Worm (Caenorhabditis elegans) whole organism, midembryonic: Measurements from ENCODE around the gene F10D2.10.

Experiments
- T22C8.4 ChIP-seq: fragments of 200-800 bp; sonication (Bioruptor generic); IDR thresholded peaks from 2 replicates; pipeline ENCODE4 v1.3.6; 2022; ENCODE audit warnings: missing genetic modification characterization, missing compliant biosample characterization
- cog-1 ChIP-seq: sonication (generic microtip); optimal IDR thresholded peaks from 2 replicates; lab custom pipeline; 2016; ENCODE audit warnings: missing genetic modification characterization, missing compliant biosample characterization
- flt-1 ChIP-seq: fragments of 200-800 bp; sonication (Bioruptor generic); IDR thresholded peaks from 2 replicates; pipeline ENCODE4 v1.3.6; 2022; ENCODE audit warnings: missing genetic modification characterization, missing compliant biosample characterization
- klf-2 ChIP-seq: fragments of 200-800 bp; sonication (Bioruptor generic); conservative IDR thresholded peaks from 2 replicates; pipeline ENCODE4 v1.3.6; 2022; ENCODE audit warnings: missing genetic modification reagents, missing genetic modification characterization, missing compliant biosample characterization
- med-1 ChIP-seq: sonication (generic microtip); optimal IDR thresholded peaks from 2 replicates; lab custom pipeline; 2017; ENCODE audit warnings: missing genetic modification characterization, mild to moderate bottlenecking, missing compliant biosample characterization, antibody characterized with exemption, missing genetic modification reagents; ENCODE audit not compliant: insufficient read depth
- ref-1 ChIP-seq: fragments of 200-800 bp; sonication (Bioruptor generic); conservative IDR thresholded peaks from 2 replicates; pipeline ENCODE4 v1.3.6; 2022; ENCODE audit warnings: missing genetic modification reagents, missing genetic modification characterization, missing compliant biosample characterization
- tab-1 ChIP-seq: fragments of 200-800 bp; sonication (Bioruptor generic); IDR thresholded peaks from 2 replicates; pipeline ENCODE4 v1.3.6; 2022; ENCODE audit warnings: missing genetic modification characterization, missing compliant biosample characterization
- ztf-23 ChIP-seq: fragments of 200-800 bp; sonication (Bioruptor generic); IDR thresholded peaks from 2 replicates; pipeline ENCODE4 v1.3.6; 2022; ENCODE audit warnings: missing genetic modification reagents, missing genetic modification characterization, missing compliant biosample characterization
- ztf-29 ChIP-seq: fragments of 200-800 bp; sonication (Bioruptor generic); IDR thresholded peaks from 2 replicates; pipeline ENCODE4 v1.3.6; 2022; ENCODE audit warnings: missing genetic modification reagents, missing genetic modification characterization, missing compliant biosample characterization

Gene F10D2.10

DNA sequence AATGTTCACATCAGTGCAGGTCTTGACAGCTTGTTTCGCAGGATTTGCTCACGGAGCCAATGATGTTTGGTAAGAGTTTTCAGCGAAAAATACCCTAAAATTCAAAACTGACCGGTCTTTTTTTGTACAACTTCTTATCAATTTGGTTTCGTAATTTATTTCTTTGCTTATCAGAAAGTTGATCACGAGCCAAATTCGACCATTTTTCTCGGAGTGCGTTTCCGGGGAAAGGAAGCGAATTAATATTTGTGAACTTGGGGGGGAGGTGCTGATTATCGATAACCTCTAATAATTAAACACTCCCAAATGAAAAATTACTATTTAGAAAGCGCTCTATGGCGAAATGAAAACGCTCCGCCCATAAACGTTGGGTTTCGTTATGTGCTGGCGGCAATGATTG lies 30.6 kb upstream of the F10D2.10 start:
- TF ChIP-seq T22C8.4 (GFP tag; lab: Robert Waterston, UW): no peak
- TF ChIP-seq cog-1 (tag; lab: Kevin White, UChicago): no peak
- no peak for TF ChIP-seq klf-2 (GFP tag; lab: Robert Waterston, UW)
- no peak for TF ChIP-seq flt-1 (GFP tag; lab: Robert Waterston, UW)
- TF ChIP-seq ref-1 (GFP tag; lab: Robert Waterston, UW): no peak
- no peak for TF ChIP-seq ztf-29 (GFP tag; lab: Robert Waterston, UW)
- no peak for TF ChIP-seq tab-1 (GFP tag; lab: Robert Waterston, UW)
- TF ChIP-seq ztf-23: no peak
- TF ChIP-seq med-1: no peak

ce11 chrV:7184549-7184948 lies 28.6 kb upstream of the F10D2.10 start, which contains the start of gene pitr-5:
pitr-5 (plus strand) TSS chrV:7184849.
- no peak for TF ChIP-seq med-1

DNA sequence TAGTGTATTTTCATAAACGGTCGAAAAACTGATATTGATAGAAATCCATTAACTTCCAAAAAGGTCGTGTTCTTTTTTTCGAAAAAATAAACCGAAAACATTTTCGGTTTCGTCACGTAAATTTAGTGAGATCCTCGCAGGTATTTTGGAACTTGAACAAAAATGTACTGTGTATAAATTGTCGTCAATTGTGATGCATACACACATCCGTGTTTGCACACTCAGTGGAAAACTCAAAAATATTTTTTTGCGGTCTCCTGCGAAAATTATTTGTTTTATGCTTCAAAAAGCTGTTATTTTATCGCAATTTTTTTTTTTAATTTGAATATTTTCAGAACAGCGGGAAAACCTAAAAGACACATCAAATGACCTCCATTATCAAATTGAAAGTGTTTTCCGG lies 22.9 kb upstream of the F10D2.10 start, which contains the start of gene cpsf-2:
cpsf-2 (plus strand) TSS at position 330 of the 400 bp plus-strand sequence.
- no peak for TF ChIP-seq med-1
- TF ChIP-seq flt-1 (GFP tag; lab: Robert Waterston, UW): no peak
- TF ChIP-seq T22C8.4 (GFP tag; lab: Robert Waterston, UW): no peak
- no peak for TF ChIP-seq cog-1 (tag; lab: Kevin White, UChicago)

DNA sequence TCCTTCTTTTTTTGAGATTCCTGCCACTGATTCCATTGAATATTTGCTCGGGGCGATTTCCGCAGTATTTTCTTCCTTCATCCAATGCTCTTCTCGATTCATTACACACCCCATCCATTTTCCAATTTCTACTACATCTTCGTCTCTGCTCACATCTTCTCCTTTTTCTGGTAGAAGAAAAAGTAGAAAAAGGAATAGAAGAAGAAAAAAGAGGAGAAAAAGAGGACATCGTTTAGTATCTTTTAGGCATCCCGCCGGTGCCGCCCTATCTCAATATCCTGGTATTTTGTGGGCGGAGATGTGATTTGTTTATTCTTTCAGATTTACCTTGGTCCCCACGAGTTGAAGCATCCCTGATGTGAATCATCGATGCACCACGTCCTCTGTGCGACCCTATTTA lies 19.2 kb upstream of the F10D2.10 start, which contains the start of gene lgc-39:
lgc-39 (plus strand) TSS at position 301 of the 400 bp plus-strand sequence.
- no peak for TF ChIP-seq ref-1 (GFP tag; lab: Robert Waterston, UW)
- no peak for TF ChIP-seq T22C8.4 (GFP tag; lab: Robert Waterston, UW)
- TF ChIP-seq med-1: no peak
- TF ChIP-seq tab-1 (GFP tag; lab: Robert Waterston, UW): no peak
- TF ChIP-seq klf-2 (GFP tag; lab: Robert Waterston, UW): no peak
- no peak for TF ChIP-seq cog-1 (tag; lab: Kevin White, UChicago)
- no peak for TF ChIP-seq ztf-29 (GFP tag; lab: Robert Waterston, UW)
- no peak for TF ChIP-seq ztf-23
- TF ChIP-seq flt-1 (GFP tag; lab: Robert Waterston, UW): no peak

- no peak for TF ChIP-seq ref-1 (GFP tag; lab: Robert Waterston, UW)
These were observed 10.7 kb upstream of the F10D2.10 start, which contains the start of gene ugt-36 for ce11 chrV:7166709-7167108. ugt-36 (plus strand) TSS chrV:7167009.

DNA sequence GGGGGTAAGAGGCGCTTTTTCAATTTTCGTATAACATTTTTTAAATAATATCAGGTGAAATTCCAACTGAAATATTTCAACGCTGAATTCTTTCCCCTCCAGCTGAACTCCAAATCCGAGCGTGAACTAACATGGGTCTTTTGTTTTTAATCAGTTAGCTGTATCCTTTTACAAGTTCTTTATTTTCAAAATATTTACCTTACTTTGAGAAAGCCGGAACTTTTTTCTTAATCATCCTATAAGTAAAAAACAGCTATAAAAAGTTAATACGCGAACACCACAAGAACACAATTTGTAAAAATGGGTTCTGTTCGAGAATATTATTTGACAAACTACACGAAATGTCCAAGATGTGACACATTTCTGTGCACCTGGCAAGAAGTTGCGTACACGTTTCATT lies 8.2 kb upstream of the F10D2.10 start, which contains the start of gene srh-83:
srh-83 (plus strand) TSS at position 301 of the 400 bp plus-strand sequence.
- TF ChIP-seq tab-1 (GFP tag; lab: Robert Waterston, UW) (no peak), ztf-23 (no peak), ref-1 (GFP tag; lab: Robert Waterston, UW) (no peak), med-1 (no peak), ztf-29 (GFP tag; lab: Robert Waterston, UW) (no peak), cog-1 (tag; lab: Kevin White, UChicago) (no peak), klf-2 (GFP tag; lab: Robert Waterston, UW) (no peak), flt-1 (GFP tag; lab: Robert Waterston, UW) (no peak), T22C8.4 (GFP tag; lab: Robert Waterston, UW) (no peak)

ce11 chrV:7163477-7164114 lies 7.6 kb upstream of the F10D2.10 start, which contains the start of gene ugt-41:
ugt-41 (minus strand) TSS chrV:7163595.
- no peak for TF ChIP-seq cog-1 (tag; lab: Kevin White, UChicago)
- no peak for TF ChIP-seq tab-1 (GFP tag; lab: Robert Waterston, UW)
- no peak for TF ChIP-seq klf-2 (GFP tag; lab: Robert Waterston, UW)
- no peak for TF ChIP-seq flt-1 (GFP tag; lab: Robert Waterston, UW)
- no peak for TF ChIP-seq ztf-29 (GFP tag; lab: Robert Waterston, UW)
- TF ChIP-seq T22C8.4 (GFP tag; lab: Robert Waterston, UW): no peak
- TF ChIP-seq med-1: no peak
- no peak for TF ChIP-seq ztf-23
- no peak for TF ChIP-seq ref-1 (GFP tag; lab: Robert Waterston, UW)

DNA sequence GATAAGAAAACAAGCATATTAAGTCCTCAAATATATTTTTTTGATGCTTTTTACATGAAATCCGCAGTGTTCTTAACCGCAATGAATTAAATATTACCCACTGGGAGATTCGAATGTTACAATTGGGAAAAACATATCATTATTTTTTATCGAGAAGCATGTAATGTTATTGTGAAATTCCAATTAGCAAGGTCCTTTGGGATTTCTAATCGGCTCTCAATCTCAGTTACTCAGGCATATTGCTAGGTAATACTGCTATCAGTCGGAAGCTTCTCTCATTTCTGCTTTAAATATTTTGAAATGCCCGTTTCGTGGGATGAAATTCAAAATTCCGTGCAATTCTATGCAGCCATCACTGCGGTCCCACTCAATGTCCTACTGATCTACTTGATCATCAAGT lies 3.4 kb upstream of the F10D2.10 start, which contains the start of gene str-204:
str-204 (plus strand) TSS at position 301 of the 400 bp plus-strand sequence.
- TF ChIP-seq cog-1 (tag; lab: Kevin White, UChicago): no peak
- TF ChIP-seq ztf-23: no peak
- no peak for TF ChIP-seq flt-1 (GFP tag; lab: Robert Waterston, UW)
- TF ChIP-seq T22C8.4 (GFP tag; lab: Robert Waterston, UW): no peak
- TF ChIP-seq klf-2 (GFP tag; lab: Robert Waterston, UW): no peak
- no peak for TF ChIP-seq med-1
- no peak for TF ChIP-seq ztf-29 (GFP tag; lab: Robert Waterston, UW)
- no peak for TF ChIP-seq tab-1 (GFP tag; lab: Robert Waterston, UW)
- TF ChIP-seq ref-1 (GFP tag; lab: Robert Waterston, UW): no peak

- TF ChIP-seq klf-2 (GFP tag; lab: Robert Waterston, UW) (no peak), tab-1 (GFP tag; lab: Robert Waterston, UW) (no peak), med-1 (no peak), ztf-29 (GFP tag; lab: Robert Waterston, UW) (no peak), ztf-23 (no peak), ref-1 (GFP tag; lab: Robert Waterston, UW) (no peak)
These were observed 1.1 kb upstream of the F10D2.10 start, which contains the start of gene ugt-39 for ce11 chrV:7157089-7157488. ugt-39 (plus strand) TSS chrV:7157142.

DNA sequence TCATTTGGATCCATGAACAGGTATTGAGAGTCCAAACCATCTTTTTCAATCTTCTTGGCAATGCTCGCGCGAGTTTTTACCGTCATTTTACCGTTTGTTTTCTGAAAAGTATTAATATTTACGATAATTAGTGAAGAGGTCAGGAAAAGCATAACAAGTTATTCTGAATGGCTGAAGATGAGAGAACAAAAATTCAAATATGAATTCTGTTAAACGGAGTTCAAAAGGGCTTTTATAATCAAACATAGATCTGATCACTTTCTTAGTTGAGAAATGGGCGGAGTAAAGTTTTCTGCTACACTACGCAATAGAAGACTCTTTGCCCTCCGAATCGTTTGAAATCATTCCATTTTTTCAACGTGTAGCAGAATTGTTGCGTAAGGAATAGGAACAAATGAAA lies 2.9 kb downstream of the F10D2.10 start, which contains the start of gene fat-7:
fat-7 (minus strand) TSS at position 101 of the 400 bp plus-strand sequence.
- TF ChIP-seq klf-2 (GFP tag; lab: Robert Waterston, UW): no peak
- no peak for TF ChIP-seq T22C8.4 (GFP tag; lab: Robert Waterston, UW)
- TF ChIP-seq ref-1 (GFP tag; lab: Robert Waterston, UW): no peak
- TF ChIP-seq cog-1 (tag; lab: Kevin White, UChicago): no peak
- no peak for TF ChIP-seq tab-1 (GFP tag; lab: Robert Waterston, UW)
- no peak for TF ChIP-seq flt-1 (GFP tag; lab: Robert Waterston, UW)
- no peak for TF ChIP-seq ztf-23
- no peak for TF ChIP-seq med-1
- no peak for TF ChIP-seq ztf-29 (GFP tag; lab: Robert Waterston, UW)
